Fruit fly (Drosophila melanogaster): ENCODE data around the gene Septin2.

DNA sequence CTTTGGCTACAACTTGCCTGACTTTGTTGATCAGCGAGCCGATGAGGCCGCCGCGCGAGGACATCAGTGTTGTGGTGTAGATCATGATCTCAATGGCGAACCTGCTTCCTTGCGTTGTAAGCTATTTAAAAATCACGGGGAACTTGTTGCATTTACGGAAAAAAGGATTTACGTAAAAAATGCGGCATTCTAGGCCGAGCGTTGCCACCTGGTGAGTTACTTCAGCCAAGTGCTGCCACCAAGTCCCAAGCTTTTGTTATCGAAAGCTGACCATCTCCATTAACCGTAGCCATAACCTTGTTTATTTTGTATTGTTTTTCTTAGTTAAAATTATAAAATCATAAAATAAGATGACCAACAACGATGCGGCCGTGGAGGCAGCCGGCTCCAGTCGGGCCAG lies 11.4 kb downstream of the Septin2 start, which contains the start of the genes TFAM and CG5412:
- TF ChIP-seq CG8119 (GFP tag; IDR thresholded peaks at IDR 0.05) (no peak), CG3919 (GFP tag; optimal IDR thresholded peaks at IDR 0.05) (no peak), Ets96B (tag; optimal IDR thresholded peaks at IDR 0.05) (no peak)
